Worm (Caenorhabditis elegans) whole organism, L4/young adult: ENCODE measurements around the gene F58B4.6.
A peak's percentile ranks its signal among the peaks of the same experiment; 100 is the strongest.

Source experiments
- W03F9.2 ChIP-seq: fragments of 150-350 bp; optimal IDR thresholded peaks from 2 replicates; lab custom pipeline; 2014; ENCODE audit warnings: missing biosample characterization, missing genetic modification characterization
- dao-5 ChIP-seq: sonication (generic microtip); optimal IDR thresholded peaks from 2 replicates; lab custom pipeline; 2016; ENCODE audit warnings: missing genotype, missing genetic modification characterization, moderate library complexity, missing compliant biosample characterization
- him-1 ChIP-seq: sonication (generic microtip); optimal IDR thresholded peaks from 2 replicates; lab custom pipeline; 2016; ENCODE audit warnings: missing genotype, missing genetic modification reagents, missing genetic modification characterization, missing compliant biosample characterization

The F58B4.6 gene

ce11 chrV:10942161-10942560, 17.3 kb downstream of the F58B4.6 start, which contains the start of gene zip-9:
TSS of gene zip-9 (plus strand) at chrV:10942461.
- no peak for TF ChIP-seq W03F9.2 (tag; lab: Kevin White, UChicago)
- TF ChIP-seq him-1 (tag; lab: Kevin White, UChicago), result no peak
- TF ChIP-seq dao-5 (tag; lab: Kevin White, UChicago), result no peak

ce11 chrV:10944903-10945302, 20.1 kb downstream of the F58B4.6 start:
- TF ChIP-seq him-1 (tag; lab: Kevin White, UChicago) (no peak), dao-5 (tag; lab: Kevin White, UChicago) (no peak), W03F9.2 (tag; lab: Kevin White, UChicago) (no peak)

- no peak for TF ChIP-seq dao-5 (tag; lab: Kevin White, UChicago)
- no peak for TF ChIP-seq W03F9.2 (tag; lab: Kevin White, UChicago)
- TF ChIP-seq him-1 (tag; lab: Kevin White, UChicago), result no peak
Observed at ce11 chrV:10947210-10947609, 22.4 kb downstream of the F58B4.6 start.

- TF ChIP-seq W03F9.2 (tag; lab: Kevin White, UChicago) (no peak), dao-5 (tag; lab: Kevin White, UChicago) (no peak), him-1 (tag; lab: Kevin White, UChicago) (no peak)
Observed at ce11 chrV:10947930-10948329, 23.1 kb downstream of the F58B4.6 start, which contains the start of gene F17C11.2. TSS of gene F17C11.2 (plus strand) at chrV:10948230.

- no peak for TF ChIP-seq W03F9.2 (tag; lab: Kevin White, UChicago)
- TF ChIP-seq him-1 (tag; lab: Kevin White, UChicago), result no peak
Observed at ce11 chrV:10949511-10949910, 24.7 kb downstream of the F58B4.6 start, which contains the start of gene col-153. TSS of gene col-153 (plus strand) at chrV:10949811.

- TF ChIP-seq him-1 (tag; lab: Kevin White, UChicago) (no peak), W03F9.2 (tag; lab: Kevin White, UChicago) (peak; percentile 62), dao-5 (tag; lab: Kevin White, UChicago) (no peak)
Observed at ce11 chrV:10951655-10952278, 26.9 kb downstream of the F58B4.6 start, which contains the start of gene F17C11.4. TSS of gene F17C11.4 (plus strand) at chrV:10951860.

- TF ChIP-seq W03F9.2 (tag; lab: Kevin White, UChicago) (no peak), him-1 (tag; lab: Kevin White, UChicago) (no peak), dao-5 (tag; lab: Kevin White, UChicago) (no peak)
Observed at ce11 chrV:10953471-10954155, 28.8 kb downstream of the F58B4.6 start.

- TF ChIP-seq dao-5 (tag; lab: Kevin White, UChicago) (no peak), him-1 (tag; lab: Kevin White, UChicago) (no peak), W03F9.2 (tag; lab: Kevin White, UChicago) (no peak)
Observed at ce11 chrV:10954334-10954733, 29.5 kb downstream of the F58B4.6 start, which contains the start of gene clec-221. TSS of gene clec-221 (minus strand) at chrV:10954434.

- TF ChIP-seq him-1 (tag; lab: Kevin White, UChicago) (no peak), W03F9.2 (tag; lab: Kevin White, UChicago) (no peak), dao-5 (tag; lab: Kevin White, UChicago) (no peak)
Observed at ce11 chrV:10954832-10955231, 30.0 kb downstream of the F58B4.6 start, which contains the start of gene F17C11.6. TSS of gene F17C11.6 (plus strand) at chrV:10955121.

ce11 chrV:10955681-10956476, 31.0 kb downstream of the F58B4.6 start, which contains the start of gene F17C11.13:
TSS of gene F17C11.13 (plus strand) at chrV:10955923.
- TF ChIP-seq him-1 (tag; lab: Kevin White, UChicago) (no peak), dao-5 (tag; lab: Kevin White, UChicago) (no peak), W03F9.2 (tag; lab: Kevin White, UChicago) (no peak)

ce11 chrV:10958322-10958900, 33.6 kb downstream of the F58B4.6 start, which contains the start of gene pigt-1:
TSS of gene pigt-1 (minus strand) at chrV:10958821.
- TF ChIP-seq him-1 (tag; lab: Kevin White, UChicago) (no peak), W03F9.2 (tag; lab: Kevin White, UChicago) (peak; percentile 11)

- no peak for TF ChIP-seq dao-5 (tag; lab: Kevin White, UChicago)
- TF ChIP-seq W03F9.2 (tag; lab: Kevin White, UChicago), result no peak
- no peak for TF ChIP-seq him-1 (tag; lab: Kevin White, UChicago)
Observed at ce11 chrV:10960544-10960943, 35.7 kb downstream of the F58B4.6 start, which contains the start of gene vps-36. TSS of gene vps-36 (minus strand) at chrV:10960669.
